Worm (Caenorhabditis elegans): ENCODE measurements around the gene C33A11.2.

- TF ChIP-seq mdl-1 (tag; optimal IDR thresholded peaks at IDR 0.05) (no peak), snpc-4 (tag; optimal IDR thresholded peaks at IDR 0.05) (no peak), ama-1 (optimal IDR thresholded peaks at IDR 0.05) (no peak), lin-11 (tag; optimal IDR thresholded peaks at IDR 0.05) (no peak), nhr-10 (tag; optimal IDR thresholded peaks at IDR 0.05) (no peak), ztf-11 (tag; optimal IDR thresholded peaks at IDR 0.05) (no peak), ceh-82 (tag; optimal IDR thresholded peaks at IDR 0.05) (no peak), elt-3 (tag; optimal IDR thresholded peaks at IDR 0.05) (no peak)
These were observed 10.9 kb upstream of the C33A11.2 start, which contains the start of gene nfki-1 for ce11 chrX:15354938-15355337.

Data from whole organism, L2 larva.